Fruit fly (Drosophila melanogaster) whole organism, embryonic: Measurements from ENCODE around the gene CG7029.

Experiments
- CG14441 ChIP-seq: fragments of 200-800 bp; sonication (Bioruptor generic); IDR thresholded peaks from 2 replicates; pipeline ENCODE4 v1.3.6; 2022; ENCODE audit warnings: missing biosample characterization, missing genetic modification characterization
- CG3065 ChIP-seq: fragments of 200-800 bp; sonication (Bioruptor generic); optimal IDR thresholded peaks from 2 replicates; lab custom pipeline; 2016; ENCODE audit warnings: missing biosample characterization, missing genetic modification characterization
- CG34422 ChIP-seq: fragments of 200-800 bp; sonication (Bioruptor generic); IDR thresholded peaks from 3 replicates; pipeline ENCODE4 v1.3.6; 2022; ENCODE audit warnings: missing biosample characterization, missing genetic modification characterization
- Hr39 ChIP-seq: fragments of >200 bp; optimal IDR thresholded peaks from 2 replicates; lab custom pipeline; 2017
- Med ChIP-seq: fragments of 200-800 bp; sonication (Bioruptor generic); peaks from one replicate; lab custom pipeline; 2016; ENCODE audit warnings: missing biosample characterization, missing genetic modification characterization, mild to moderate bottlenecking, inconsistent platforms, moderate library complexity
- Neu2 ChIP-seq: fragments of 200-800 bp; sonication (Bioruptor generic); optimal IDR thresholded peaks from 3 replicates; lab custom pipeline; 2016; ENCODE audit warnings: missing biosample characterization, missing genetic modification characterization, borderline replicate concordance
- Opbp ChIP-seq: fragments of 200-800 bp; sonication (Bioruptor generic); IDR thresholded peaks from 3 replicates; pipeline ENCODE4 v1.3.6; 2022; ENCODE audit warnings: missing biosample characterization, missing genetic modification characterization; ENCODE audit not compliant: partially characterized antibody
- Rx ChIP-seq: fragments of 200-800 bp; sonication (Bioruptor generic); IDR thresholded peaks from 2 replicates; pipeline ENCODE4 v1.3.6; 2022; ENCODE audit warnings: missing biosample characterization, missing genetic modification characterization
- Vsx1 ChIP-seq: fragments of 200-800 bp; sonication (Bioruptor generic); optimal IDR thresholded peaks from 2 replicates; lab custom pipeline; 2017; ENCODE audit warnings: missing biosample characterization, mild to moderate bottlenecking, missing genetic modification characterization, missing genetic modification reagents
- bowl ChIP-seq: fragments of 200-800 bp; sonication (Bioruptor generic); IDR thresholded peaks from 2 replicates; pipeline ENCODE4 v1.3.6; 2022; ENCODE audit warnings: missing biosample characterization, missing genetic modification characterization
- insv ChIP-seq, 2 experiments: fragments of 200-800 bp; sonication (Bioruptor generic); optimal IDR thresholded peaks; 3 replicates each; lab custom pipeline; 2016 to 2018; ENCODE audit warnings: missing biosample characterization in 2 of 2, missing genetic modification characterization in 2 of 2
- kay ChIP-seq: fragments of 200-800 bp; sonication (Bioruptor generic); optimal IDR thresholded peaks from 2 replicates; lab custom pipeline; 2016; ENCODE audit warnings: missing biosample characterization, missing genetic modification characterization
- sens ChIP-seq: fragments of 200-800 bp; sonication (Bioruptor generic); peaks from one replicate; lab custom pipeline; 2016; ENCODE audit warnings: missing biosample characterization, missing genetic modification characterization

- TF ChIP-seq bowl (no peak), CG34422 (GFP tag; lab: Robert Waterston, UW) (no peak), CG3065 (GFP tag; lab: Kevin White, UChicago) (no peak), CG14441 (no peak), sens (GFP tag; lab: Kevin White, UChicago) (no peak), Rx (GFP tag; lab: Robert Waterston, UW) (no peak), kay (GFP tag; lab: Kevin White, UChicago) (no peak), Opbp (GFP tag; lab: Robert Waterston, UW) (no peak), insv (GFP tag; optimal IDR thresholded peaks at IDR 0.05; lab: Kevin White, UChicago) (no peak), Med (GFP tag; lab: Kevin White, UChicago) (no peak), Hr39 (lab: Kevin White, UChicago) (no peak), Vsx1 (GFP tag; lab: Kevin White, UChicago) (no peak), Neu2 (GFP tag; lab: Kevin White, UChicago) (no peak)
These were observed 53.1 kb downstream of the CG7029 start, which contains the start of gene CG7031 for dm6 chr3R:22803655-22804341.
